Fruit fly (Drosophila melanogaster): ENCODE measurements around the gene TwdlF.

TwdlF gene

DNA sequence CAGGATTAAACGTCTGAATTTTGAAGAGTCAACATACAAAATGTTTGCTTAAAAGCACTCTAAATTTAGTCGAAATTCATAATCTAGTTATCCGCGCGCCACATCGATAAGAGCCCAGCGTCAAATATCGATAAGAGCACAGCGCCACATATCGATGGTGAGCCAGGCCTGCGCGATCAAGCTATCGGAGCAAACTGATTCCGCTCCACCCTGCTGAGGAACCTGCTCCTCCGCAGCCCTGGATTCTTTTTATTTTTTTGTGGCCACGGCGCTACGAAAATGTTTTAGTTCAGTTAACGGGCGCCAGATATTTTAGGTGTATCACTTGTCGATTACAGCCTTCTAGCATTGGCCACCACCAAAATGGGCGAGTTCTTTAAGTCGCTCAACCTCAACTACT is 26.0 kb upstream of the TwdlF start:
- TF ChIP-seq CG32264 (GFP tag; optimal IDR thresholded peaks at IDR 0.05) = no peak
- no peak for TF ChIP-seq CrebA (GFP tag; optimal IDR thresholded peaks at IDR 0.05; ENCODE audit: borderline replicate concordance)
- TF ChIP-seq dsf (GFP tag; optimal IDR thresholded peaks at IDR 0.05; ENCODE audit: borderline replicate concordance) = no peak
- TF ChIP-seq Hnf4 (GFP tag; optimal IDR thresholded peaks at IDR 0.05) = no peak
- no peak for TF ChIP-seq rgr (GFP tag; optimal IDR thresholded peaks at IDR 0.05)
- peak; percentile 54 for TF ChIP-seq Hr83 (GFP tag; optimal IDR thresholded peaks at IDR 0.05; ENCODE audit: poor library complexity, severe bottlenecking)
- no peak for TF ChIP-seq psq (GFP tag; optimal IDR thresholded peaks at IDR 0.05)
- no peak for TF ChIP-seq brk (GFP tag; optimal IDR thresholded peaks at IDR 0.05)
- TF ChIP-seq Mio (GFP tag; optimal IDR thresholded peaks at IDR 0.05) = no peak
- TF ChIP-seq OdsH (GFP tag; optimal IDR thresholded peaks at IDR 0.05) = no peak
- TF ChIP-seq dl (GFP tag; optimal IDR thresholded peaks at IDR 0.05; ENCODE audit: insufficient read depth in 1 of 2, partially characterized antibody in 2 of 2) = no peak
- no peak for TF ChIP-seq usp (GFP tag; optimal IDR thresholded peaks at IDR 0.05)
- no peak for TF ChIP-seq sv (GFP tag; optimal IDR thresholded peaks at IDR 0.05)
- peak; percentile 43 for TF ChIP-seq HLH106 (tag; optimal IDR thresholded peaks at IDR 0.05)
- TF ChIP-seq sage (GFP tag; optimal IDR thresholded peaks at IDR 0.05) = no peak
- no peak for TF ChIP-seq Hr78 (GFP tag; optimal IDR thresholded peaks at IDR 0.05)
- no peak for TF ChIP-seq Dif (GFP tag; optimal IDR thresholded peaks at IDR 0.05; ENCODE audit: partially characterized antibody)
- TF ChIP-seq h (GFP tag; optimal IDR thresholded peaks at IDR 0.05) = peak; percentile 29
- TF ChIP-seq Vsx2 (GFP tag; optimal IDR thresholded peaks at IDR 0.05; ENCODE audit: partially characterized antibody) = no peak
- no peak for TF ChIP-seq N (GFP tag; optimal IDR thresholded peaks at IDR 0.05)
- no peak for TF ChIP-seq Rel (GFP tag; optimal IDR thresholded peaks at IDR 0.05)
- peak; percentile 13 for TF ChIP-seq Rel (tag; optimal IDR thresholded peaks at IDR 0.05)
- peak; percentile 13 for TF ChIP-seq br (GFP tag; optimal IDR thresholded peaks at IDR 0.05)
- TF ChIP-seq GATAd (GFP tag; optimal IDR thresholded peaks at IDR 0.05) = no peak
- no peak for TF ChIP-seq lola (GFP tag; optimal IDR thresholded peaks at IDR 0.05)
- no peak for TF ChIP-seq pan (optimal IDR thresholded peaks at IDR 0.05)
- TF ChIP-seq CG9705 (GFP tag; optimal IDR thresholded peaks at IDR 0.05) = peak; percentile 16
- TF ChIP-seq Sp1 (GFP tag; optimal IDR thresholded peaks at IDR 0.05) = peak; percentile 23
- TF ChIP-seq woc (GFP tag; optimal IDR thresholded peaks at IDR 0.05) = no peak
- no peak for TF ChIP-seq tai (GFP tag; optimal IDR thresholded peaks at IDR 0.05)
- peak in 1 of 2 experiments; percentile 43 for TF ChIP-seq foxo (GFP tag; optimal IDR thresholded peaks at IDR 0.05)
- no peak for TF ChIP-seq Abd-B (GFP tag; optimal IDR thresholded peaks at IDR 0.05)
- peak; percentile 9 for TF ChIP-seq ey (GFP tag; optimal IDR thresholded peaks at IDR 0.05)
- no peak for TF ChIP-seq fru (GFP tag; optimal IDR thresholded peaks at IDR 0.05)
- no peak for TF ChIP-seq dmrt93B (GFP tag; optimal IDR thresholded peaks at IDR 0.05)
- no peak for TF ChIP-seq jim (GFP tag; optimal IDR thresholded peaks at IDR 0.05)
- TF ChIP-seq Dfd (GFP tag; optimal IDR thresholded peaks at IDR 0.05) = no peak
- peak; percentile 37 for TF ChIP-seq Myc (optimal IDR thresholded peaks at IDR 0.05)
- TF ChIP-seq Jra (GFP tag; optimal IDR thresholded peaks at IDR 0.05) = no peak

DNA sequence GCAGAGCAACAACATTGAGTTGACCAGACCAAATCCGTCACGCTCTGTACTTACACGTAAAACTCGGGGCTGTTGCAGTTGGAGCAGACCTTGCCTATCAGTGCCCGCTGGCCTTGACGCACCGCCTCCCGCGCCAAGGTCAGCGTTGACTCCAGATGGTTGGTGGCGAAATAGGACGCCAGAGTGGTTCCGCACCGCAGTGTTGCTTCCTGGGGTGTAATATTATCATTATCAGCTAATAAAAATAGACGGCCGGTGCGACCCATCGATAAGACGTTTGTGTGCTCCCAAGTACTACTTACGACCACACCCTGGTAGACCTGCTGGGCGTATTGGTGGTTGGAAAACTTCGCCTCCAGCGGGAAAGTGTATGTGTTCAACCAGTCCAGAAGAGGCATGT is 18.4 kb upstream of the TwdlF start:
- no peak for TF ChIP-seq h (GFP tag; optimal IDR thresholded peaks at IDR 0.05)

DNA sequence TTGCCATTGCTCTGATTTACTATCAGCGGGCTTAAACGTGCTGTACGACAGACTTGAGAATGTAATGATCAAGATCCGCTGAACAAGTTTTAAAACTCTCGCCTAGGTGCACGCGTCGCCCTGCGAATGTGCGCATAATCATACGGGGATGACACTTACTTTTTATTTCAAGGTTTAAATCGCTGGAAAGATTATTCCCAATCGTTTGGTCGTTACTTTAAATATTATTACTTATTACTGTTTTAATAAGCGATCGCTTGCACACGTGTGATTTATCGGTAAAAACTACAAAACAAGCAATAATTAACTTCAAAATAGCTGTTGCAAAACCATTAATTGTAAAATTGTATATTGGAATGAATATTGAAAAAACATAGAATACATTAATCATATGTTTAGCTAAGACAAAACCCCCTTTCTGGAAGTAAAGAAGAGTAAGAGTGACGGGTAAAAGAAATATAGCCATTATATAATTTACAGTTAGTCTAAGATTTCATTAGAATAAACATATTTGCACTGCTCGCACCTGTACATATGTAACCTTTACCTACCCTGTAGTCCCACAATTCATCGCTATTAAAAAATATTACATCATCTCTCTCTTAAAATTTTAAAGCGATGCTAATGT is 17.6 kb upstream of the TwdlF start, which contains the start of gene DhpD:
TSS of gene DhpD (minus strand) at position 102 of the 628 bp plus-strand sequence.
- TF ChIP-seq rgr (GFP tag; optimal IDR thresholded peaks at IDR 0.05) (peak; percentile 91), h (GFP tag; optimal IDR thresholded peaks at IDR 0.05) (peak; percentile 90), HLH106 (tag; optimal IDR thresholded peaks at IDR 0.05) (peak; percentile 92), Abd-B (GFP tag; optimal IDR thresholded peaks at IDR 0.05) (no peak), dsf (GFP tag; optimal IDR thresholded peaks at IDR 0.05; ENCODE audit: borderline replicate concordance) (no peak), dmrt93B (GFP tag; optimal IDR thresholded peaks at IDR 0.05) (peak; percentile 76), pan (optimal IDR thresholded peaks at IDR 0.05) (no peak), lola (GFP tag; optimal IDR thresholded peaks at IDR 0.05) (no peak), Hr78 (GFP tag; optimal IDR thresholded peaks at IDR 0.05) (no peak), brk (GFP tag; optimal IDR thresholded peaks at IDR 0.05) (no peak), Mio (GFP tag; optimal IDR thresholded peaks at IDR 0.05) (peak; percentile 41), OdsH (GFP tag; optimal IDR thresholded peaks at IDR 0.05) (peak; percentile 81), ey (GFP tag; optimal IDR thresholded peaks at IDR 0.05) (peak; percentile 81), sage (GFP tag; optimal IDR thresholded peaks at IDR 0.05) (peak; percentile 85), Dfd (GFP tag; optimal IDR thresholded peaks at IDR 0.05) (no peak), Myc (optimal IDR thresholded peaks at IDR 0.05) (peak; percentile 42), br (GFP tag; optimal IDR thresholded peaks at IDR 0.05) (peak; percentile 88), Hr83 (GFP tag; optimal IDR thresholded peaks at IDR 0.05; ENCODE audit: poor library complexity, severe bottlenecking) (peak; percentile 92), Vsx2 (GFP tag; optimal IDR thresholded peaks at IDR 0.05; ENCODE audit: partially characterized antibody) (peak; percentile 94), tai (GFP tag; optimal IDR thresholded peaks at IDR 0.05) (no peak), woc (GFP tag; optimal IDR thresholded peaks at IDR 0.05) (no peak), Jra (GFP tag; optimal IDR thresholded peaks at IDR 0.05) (peak; percentile 70), Hnf4 (GFP tag; optimal IDR thresholded peaks at IDR 0.05) (peak; percentile 90), psq (GFP tag; optimal IDR thresholded peaks at IDR 0.05) (peak; percentile 74), Dif (GFP tag; optimal IDR thresholded peaks at IDR 0.05; ENCODE audit: partially characterized antibody) (peak; percentile 96), jim (GFP tag; optimal IDR thresholded peaks at IDR 0.05) (no peak), GATAd (GFP tag; optimal IDR thresholded peaks at IDR 0.05) (peak; percentile 38), Rel (GFP tag; optimal IDR thresholded peaks at IDR 0.05) (no peak), Rel (tag; optimal IDR thresholded peaks at IDR 0.05) (peak; percentile 81), Sp1 (GFP tag; optimal IDR thresholded peaks at IDR 0.05) (peak; percentile 89), dl (GFP tag; optimal IDR thresholded peaks at IDR 0.05; ENCODE audit: insufficient read depth in 1 of 2, partially characterized antibody in 2 of 2) (peak; percentile 38 to 77), CG32264 (GFP tag; optimal IDR thresholded peaks at IDR 0.05) (peak; percentile 63), CG9705 (GFP tag; optimal IDR thresholded peaks at IDR 0.05) (peak; percentile 90), usp (GFP tag; optimal IDR thresholded peaks at IDR 0.05) (no peak), sv (GFP tag; optimal IDR thresholded peaks at IDR 0.05) (peak; percentile 64), foxo (GFP tag; optimal IDR thresholded peaks at IDR 0.05) (peak; percentile 25 to 91), CrebA (GFP tag; optimal IDR thresholded peaks at IDR 0.05; ENCODE audit: borderline replicate concordance) (no peak), N (GFP tag; optimal IDR thresholded peaks at IDR 0.05) (peak; percentile 33), fru (GFP tag; optimal IDR thresholded peaks at IDR 0.05) (peak; percentile 84)
